Worm (Caenorhabditis elegans) whole organism, L2 larva: ENCODE data around the gene ttc-4.

Experiments used
- ZK546.5 ChIP-seq: sonication (generic microtip); optimal IDR thresholded peaks from 2 replicates; lab custom pipeline; 2017; ENCODE audit warnings: missing biosample characterization, missing genetic modification characterization
- aly-2 ChIP-seq: fragments of 150-350 bp; optimal IDR thresholded peaks from 2 replicates; lab custom pipeline; 2014; ENCODE audit warnings: missing biosample characterization, missing genetic modification characterization
- lin-11 ChIP-seq: fragments of 150-350 bp; sonication (generic microtip); optimal IDR thresholded peaks from 2 replicates; lab custom pipeline; 2014; ENCODE audit warnings: missing biosample characterization, missing genetic modification characterization, inconsistent platforms, mixed read lengths
- mbf-1 ChIP-seq: sonication (generic microtip); optimal IDR thresholded peaks from 2 replicates; lab custom pipeline; 2017; ENCODE audit warnings: missing biosample characterization, missing genetic modification characterization
- ztf-11 ChIP-seq: sonication (generic microtip); optimal IDR thresholded peaks from 2 replicates; lab custom pipeline; 2017; ENCODE audit warnings: missing biosample characterization, missing genetic modification characterization

DNA sequence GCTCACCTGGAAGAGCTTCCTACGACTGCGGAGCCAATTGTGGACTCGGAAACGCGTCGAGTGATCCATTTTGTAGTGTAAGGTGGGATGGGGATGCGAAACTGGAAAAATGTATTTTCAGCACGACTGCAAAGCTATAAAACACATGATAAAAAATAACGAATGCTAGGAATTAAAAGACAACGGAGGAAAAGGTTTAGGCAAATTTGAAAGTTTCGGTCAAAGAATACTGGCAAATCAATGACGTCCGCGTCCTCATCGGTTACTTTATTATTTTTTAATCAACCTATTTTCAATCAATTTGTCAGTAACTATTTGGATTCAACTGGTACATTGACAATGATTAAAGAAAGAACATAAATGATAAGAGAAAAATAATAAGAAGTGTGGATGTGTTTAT is 13.2 kb downstream of the ttc-4 start, which contains the start of gene C17G10.7:
- TF ChIP-seq aly-2 (tag; lab: Kevin White, UChicago) (no peak), ztf-11 (tag; lab: Kevin White, UChicago) (no peak), lin-11 (tag; lab: Kevin White, UChicago) (no peak), ZK546.5 (tag; lab: Kevin White, UChicago) (no peak), mbf-1 (tag; lab: Kevin White, UChicago) (no peak)
